Worm (Caenorhabditis elegans) whole organism, late embryonic: ENCODE results near the gene oef-1.

ENCODE experiments used
- C38D4.7 ChIP-seq: fragments of 200-800 bp; sonication (Bioruptor generic); optimal IDR thresholded peaks from 2 replicates; lab custom pipeline; 2018; ENCODE audit warnings: mild to moderate bottlenecking, missing genetic modification characterization, moderate library complexity, missing compliant biosample characterization
- T23F11.4 ChIP-seq: fragments of 200-800 bp; sonication (Bioruptor generic); optimal IDR thresholded peaks from 2 replicates; lab custom pipeline; 2018; ENCODE audit warnings: mild to moderate bottlenecking, missing genetic modification characterization, missing compliant biosample characterization
- Y22D7AL.16 ChIP-seq: sonication (generic microtip); optimal IDR thresholded peaks from 2 replicates; lab custom pipeline; 2016; ENCODE audit warnings: missing genetic modification characterization, missing compliant biosample characterization
- ama-1 ChIP-seq: fragments of 150-350 bp; optimal IDR thresholded peaks from 2 replicates; lab custom pipeline; 2014
- ceh-2 ChIP-seq: sonication (generic microtip); optimal IDR thresholded peaks from 2 replicates; lab custom pipeline; 2016; ENCODE audit warnings: missing genotype, missing genetic modification characterization, missing compliant biosample characterization
- ceh-24 ChIP-seq: sonication (generic microtip); optimal IDR thresholded peaks from 2 replicates; lab custom pipeline; 2016; ENCODE audit warnings: mild to moderate bottlenecking, missing genetic modification characterization, missing compliant biosample characterization
- ceh-30 ChIP-seq: fragments of 150-350 bp; optimal IDR thresholded peaks from 2 replicates; lab custom pipeline; 2014; ENCODE audit warnings: missing biosample characterization, missing genetic modification characterization
- ceh-34 ChIP-seq: sonication (generic microtip); optimal IDR thresholded peaks from 2 replicates; lab custom pipeline; 2016; ENCODE audit warnings: mild to moderate bottlenecking, missing genetic modification characterization, missing compliant biosample characterization
- ceh-45 ChIP-seq: fragments of 200-800 bp; sonication (Bioruptor generic); IDR thresholded peaks from 2 replicates; pipeline ENCODE4 v1.3.6; 2022; ENCODE audit warnings: missing genetic modification reagents, missing genetic modification characterization, missing compliant biosample characterization
- dmd-4 ChIP-seq: sonication (generic microtip); optimal IDR thresholded peaks from 2 replicates; lab custom pipeline; 2016; ENCODE audit warnings: borderline replicate concordance, missing genetic modification characterization, missing compliant biosample characterization
- elt-2 ChIP-seq: sonication (generic microtip); optimal IDR thresholded peaks from 2 replicates; lab custom pipeline; 2016; ENCODE audit warnings: missing genetic modification reagents, missing genetic modification characterization, missing compliant biosample characterization
- elt-4 ChIP-seq: sonication (generic microtip); optimal IDR thresholded peaks from 2 replicates; lab custom pipeline; 2016; ENCODE audit warnings: missing genetic modification characterization, missing compliant biosample characterization
- fax-1 ChIP-seq: sonication (generic microtip); optimal IDR thresholded peaks from 2 replicates; lab custom pipeline; 2016; ENCODE audit warnings: missing genotype, missing genetic modification characterization, missing compliant biosample characterization
- fkh-10 ChIP-seq: fragments of 150-350 bp; optimal IDR thresholded peaks from 2 replicates; lab custom pipeline; 2014; ENCODE audit warnings: missing biosample characterization, missing genetic modification reagents, missing genetic modification characterization
- fkh-6 ChIP-seq: sonication (generic microtip); optimal IDR thresholded peaks from 2 replicates; lab custom pipeline; 2016; ENCODE audit warnings: missing genetic modification characterization, missing compliant biosample characterization
- gmeb-2 ChIP-seq: sonication (generic microtip); optimal IDR thresholded peaks from 2 replicates; lab custom pipeline; 2016; ENCODE audit warnings: missing genetic modification characterization, inconsistent platforms, missing compliant biosample characterization
- hlh-15 ChIP-seq: sonication (generic microtip); optimal IDR thresholded peaks from 2 replicates; lab custom pipeline; 2016; ENCODE audit warnings: missing genetic modification characterization, missing compliant biosample characterization
- hlh-8 ChIP-seq: sonication (generic microtip); optimal IDR thresholded peaks from 2 replicates; lab custom pipeline; 2016; ENCODE audit warnings: missing genotype, missing genetic modification characterization, missing compliant biosample characterization
- mec-3 ChIP-seq: sonication (generic microtip); optimal IDR thresholded peaks from 2 replicates; lab custom pipeline; 2016; ENCODE audit warnings: borderline replicate concordance, missing genetic modification characterization, missing compliant biosample characterization
- nhr-11 ChIP-seq: fragments of 150-350 bp; optimal IDR thresholded peaks from 2 replicates; lab custom pipeline; 2014; ENCODE audit warnings: missing biosample characterization, missing genetic modification characterization
- npax-4 ChIP-seq: sonication (generic microtip); optimal IDR thresholded peaks from 2 replicates; lab custom pipeline; 2016; ENCODE audit warnings: missing genetic modification characterization, missing compliant biosample characterization
- pat-9 ChIP-seq: fragments of 200-800 bp; sonication (Bioruptor generic); optimal IDR thresholded peaks from 2 replicates; lab custom pipeline; 2018; ENCODE audit warnings: mild to moderate bottlenecking, missing genetic modification characterization, moderate library complexity, missing compliant biosample characterization
- pha-2 ChIP-seq: sonication (generic microtip); optimal IDR thresholded peaks from 2 replicates; lab custom pipeline; 2017; ENCODE audit warnings: mild to moderate bottlenecking, missing genetic modification characterization, missing compliant biosample characterization
- pha-4 ChIP-seq: fragments of 150-350 bp; optimal IDR thresholded peaks from 2 replicates; lab custom pipeline; 2018; ENCODE audit warnings: missing biosample characterization, missing genetic modification reagents, missing genetic modification characterization
- pqm-1 ChIP-seq: sonication (generic microtip); optimal IDR thresholded peaks from 2 replicates; lab custom pipeline; 2016; ENCODE audit warnings: missing genetic modification characterization, missing compliant biosample characterization
- pros-1 ChIP-seq: fragments of 150-350 bp; optimal IDR thresholded peaks from 2 replicates; lab custom pipeline; 2014; ENCODE audit warnings: missing biosample characterization, missing genetic modification reagents, missing genetic modification characterization
- ref-2 ChIP-seq: sonication (generic microtip); optimal IDR thresholded peaks from 2 replicates; lab custom pipeline; 2016; ENCODE audit warnings: missing genetic modification characterization, missing compliant biosample characterization
- rnt-1 ChIP-seq: sonication (generic microtip); optimal IDR thresholded peaks from 2 replicates; lab custom pipeline; 2016; ENCODE audit warnings: missing genetic modification characterization, missing compliant biosample characterization
- sdc-2 ChIP-seq: sonication (generic microtip); optimal IDR thresholded peaks from 2 replicates; lab custom pipeline; 2016; ENCODE audit warnings: missing genotype, missing genetic modification characterization, missing compliant biosample characterization
- syd-9 ChIP-seq: sonication (generic microtip); optimal IDR thresholded peaks from 2 replicates; lab custom pipeline; 2016; ENCODE audit warnings: mild to moderate bottlenecking, missing genetic modification characterization, moderate library complexity, missing compliant biosample characterization
- tbx-2 ChIP-seq: sonication (generic microtip); optimal IDR thresholded peaks from 2 replicates; lab custom pipeline; 2016; ENCODE audit warnings: missing genetic modification characterization, missing compliant biosample characterization
- tbx-7 ChIP-seq: sonication (generic microtip); optimal IDR thresholded peaks from 2 replicates; lab custom pipeline; 2016; ENCODE audit warnings: missing genotype, missing genetic modification characterization, missing compliant biosample characterization
- unc-3 ChIP-seq, 2 experiments: fragments of 200-800 bp in 1 of 2; sonication (Bioruptor generic) in 1 of 2; sonication (generic microtip) in 1 of 2; conservative IDR thresholded peaks in 1 of 2; optimal IDR thresholded peaks in 1 of 2; 2 replicates each; pipeline versions ENCODE4 v1.3.6 to Lab custom; 2016 to 2022; ENCODE audit warnings: missing compliant biosample characterization in 2 of 2, missing genetic modification characterization in 2 of 2, missing genetic modification reagents in 1 of 2
- unc-55 ChIP-seq: sonication (generic microtip); optimal IDR thresholded peaks from 2 replicates; lab custom pipeline; 2017; ENCODE audit warnings: missing biosample characterization, missing genetic modification reagents, missing genetic modification characterization
- unc-86 ChIP-seq: sonication (generic microtip); optimal IDR thresholded peaks from 2 replicates; lab custom pipeline; 2016; ENCODE audit warnings: missing genetic modification characterization, missing compliant biosample characterization

Gene oef-1

DNA sequence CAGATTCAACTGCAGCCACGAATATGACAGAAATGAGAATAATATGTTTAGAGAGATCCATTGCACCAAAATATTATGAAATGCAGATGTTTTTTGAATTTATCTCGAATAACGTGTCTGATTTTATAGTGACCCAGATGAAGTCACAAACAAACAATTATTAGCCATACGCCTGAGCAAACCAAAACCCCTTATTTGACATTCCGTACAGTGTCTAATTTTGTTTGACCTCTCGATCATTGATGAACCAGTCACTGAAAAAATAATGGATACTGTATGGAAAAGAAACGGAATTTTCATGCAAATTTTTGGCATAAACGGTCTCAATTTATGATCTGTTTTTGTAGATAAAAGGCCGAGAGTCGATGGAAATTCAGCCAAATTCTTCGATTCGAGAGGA is 32.0 kb upstream of the oef-1 start, which contains the start of the genes R05G6.9 and R05G6.3:
R05G6.9 (minus strand) TSS at position 101 of the 400 bp plus-strand sequence.
R05G6.3 (plus strand) TSS at position 386 of the 400 bp plus-strand sequence.
- no peak for TF ChIP-seq hlh-15
- no peak for TF ChIP-seq fkh-10 (GFP tag; lab: Kevin White, UChicago)
- TF ChIP-seq fax-1 (tag; lab: Kevin White, UChicago), result no peak
- no peak for TF ChIP-seq npax-4
- no peak for TF ChIP-seq rnt-1 (tag; lab: Kevin White, UChicago)
- TF ChIP-seq sdc-2 (tag; lab: Kevin White, UChicago), result no peak
- TF ChIP-seq elt-4, result no peak
- no peak for TF ChIP-seq nhr-11 (tag; lab: Kevin White, UChicago)
- TF ChIP-seq T23F11.4 (GFP tag; lab: Kevin White, UChicago), result no peak
- TF ChIP-seq ceh-30, result no peak

DNA sequence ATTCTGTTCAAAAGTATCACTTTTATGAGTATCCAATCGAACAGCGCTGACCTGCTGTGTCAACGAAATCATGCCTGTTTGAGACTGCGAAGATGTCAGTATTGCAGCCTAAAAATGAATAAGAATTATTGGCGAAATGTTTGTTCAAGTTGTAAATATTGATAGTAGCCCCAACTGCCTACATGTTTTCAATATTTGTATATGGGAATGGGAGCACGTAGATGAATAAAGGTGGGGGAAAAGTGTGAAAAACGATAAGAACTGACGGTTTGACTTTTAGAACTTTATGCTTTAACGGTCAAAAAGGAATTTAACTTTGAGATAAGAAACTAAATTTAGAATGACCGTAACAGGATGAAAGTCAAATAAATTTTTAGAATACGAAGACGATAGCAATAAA is 28.0 kb upstream of the oef-1 start:
- TF ChIP-seq syd-9 (tag; lab: Kevin White, UChicago), result no peak
- TF ChIP-seq fax-1 (tag; lab: Kevin White, UChicago), result no peak
- no peak for TF ChIP-seq ceh-45 (GFP tag; lab: Robert Waterston, UW)
- no peak for TF ChIP-seq pha-4

DNA sequence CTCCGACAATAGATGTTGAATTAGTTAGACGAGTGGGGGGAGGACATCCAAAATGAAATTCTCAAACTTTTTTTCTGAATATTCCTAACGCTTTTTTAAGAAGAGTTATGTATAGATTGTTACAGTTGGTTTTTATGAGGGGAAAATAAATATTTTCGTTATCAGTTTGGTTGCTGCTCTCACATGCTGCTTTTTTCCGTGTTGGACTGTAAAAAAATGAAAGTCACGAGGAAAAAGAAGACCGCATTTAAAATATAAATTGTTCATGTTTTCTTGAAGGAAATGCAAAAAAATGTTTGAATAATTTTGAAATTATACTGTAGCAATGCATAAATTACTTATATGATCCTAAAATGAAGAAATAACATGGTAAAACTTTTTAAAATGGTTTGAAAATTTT is 27.4 kb upstream of the oef-1 start:
- TF ChIP-seq pat-9 (tag; lab: Kevin White, UChicago), result no peak
- TF ChIP-seq fkh-6 (tag; lab: Kevin White, UChicago), result no peak
- TF ChIP-seq tbx-7 (tag; lab: Kevin White, UChicago), result no peak
- no peak for TF ChIP-seq ceh-2 (tag; lab: Kevin White, UChicago)
- TF ChIP-seq ceh-34 (tag; lab: Kevin White, UChicago), result no peak

DNA sequence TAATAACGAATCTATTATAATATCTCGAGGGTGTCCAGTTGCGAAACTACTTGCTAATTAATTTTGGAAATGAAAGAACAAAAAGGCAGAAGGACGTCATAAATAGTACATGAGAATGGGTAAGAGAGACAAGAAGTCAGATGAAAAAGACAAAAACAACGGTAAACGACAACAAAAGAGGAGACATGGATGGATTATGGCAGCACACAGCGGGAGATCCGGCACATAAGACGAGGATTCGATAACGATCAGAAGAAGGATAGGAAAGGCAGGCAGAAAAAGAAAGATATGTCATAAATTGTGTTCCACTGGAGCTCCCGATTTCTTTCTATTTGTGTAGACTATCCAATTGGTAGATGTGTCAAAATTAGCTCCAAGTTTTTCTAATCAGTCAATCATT is 26.6 kb upstream of the oef-1 start:
- TF ChIP-seq ref-2 (tag; lab: Kevin White, UChicago) (peak; percentile 58), ama-1 (lab: Kevin White, UChicago) (no peak), Y22D7AL.16 (no peak)

DNA sequence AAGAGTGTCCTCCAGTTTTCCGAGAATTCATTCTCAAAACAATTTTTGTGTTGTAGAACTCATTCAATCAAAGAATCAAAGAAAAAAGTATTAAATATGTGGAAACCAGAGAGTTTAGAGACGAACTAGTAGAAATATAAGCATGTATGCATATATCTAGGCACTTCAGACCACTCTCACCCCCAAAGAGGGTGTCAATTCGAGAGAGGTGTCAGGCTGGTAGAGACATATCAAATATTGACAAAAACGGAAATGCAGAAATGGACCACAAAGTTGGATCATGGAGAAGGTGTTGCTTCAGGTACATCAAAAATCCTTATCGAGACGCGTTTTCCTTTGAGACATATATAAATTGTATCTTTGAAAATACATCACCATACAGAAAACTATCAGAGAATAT is 24.5 kb upstream of the oef-1 start:
- TF ChIP-seq npax-4 (no peak), pha-2 (tag; lab: Kevin White, UChicago) (no peak), pqm-1 (tag; lab: Kevin White, UChicago) (no peak), dmd-4 (no peak), gmeb-2 (tag; lab: Kevin White, UChicago) (no peak), C38D4.7 (GFP tag; lab: Kevin White, UChicago) (no peak), mec-3 (no peak), unc-86 (no peak), unc-3 (GFP tag; conservative IDR thresholded peaks at IDR 0.05; lab: Robert Waterston, UW) (no peak), unc-3 (tag; optimal IDR thresholded peaks at IDR 0.05; lab: Kevin White, UChicago) (no peak), T23F11.4 (GFP tag; lab: Kevin White, UChicago) (no peak), rnt-1 (tag; lab: Kevin White, UChicago) (no peak), nhr-11 (tag; lab: Kevin White, UChicago) (no peak), pros-1 (tag; lab: Kevin White, UChicago) (no peak), unc-55 (GFP tag; lab: Kevin White, UChicago) (no peak), ama-1 (lab: Kevin White, UChicago) (no peak), syd-9 (tag; lab: Kevin White, UChicago) (no peak), tbx-2 (tag; lab: Kevin White, UChicago) (no peak), elt-2 (no peak), ceh-24 (tag; lab: Kevin White, UChicago) (no peak), hlh-8 (tag; lab: Kevin White, UChicago) (no peak)
